Worm (Caenorhabditis elegans): ENCODE measurements around the gene R57.2.

DNA sequence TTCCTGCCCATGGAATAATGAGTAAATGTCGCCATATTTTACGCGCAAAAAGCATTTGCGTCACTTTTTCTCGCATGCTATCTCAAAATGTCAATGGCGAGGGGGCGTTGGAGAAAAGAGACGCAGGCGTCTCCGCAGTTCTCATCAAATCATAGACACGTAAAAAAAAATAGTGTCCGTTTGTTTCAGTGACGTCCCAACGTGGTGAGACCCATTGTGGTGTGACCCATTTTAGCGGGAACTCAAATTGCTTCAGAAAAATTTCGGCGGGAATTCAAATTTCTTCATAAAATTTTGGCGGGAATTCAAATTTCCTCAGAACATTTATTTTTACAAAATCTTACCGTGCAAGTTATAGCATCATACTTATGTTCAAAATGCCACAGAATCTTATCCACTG is 46.8 kb downstream of the R57.2 start:
- no peak for TF ChIP-seq nhr-11 (tag; optimal IDR thresholded peaks at IDR 0.05)
- TF ChIP-seq rnt-1 (tag; optimal IDR thresholded peaks at IDR 0.05) = no peak
- TF ChIP-seq syd-9 (tag; optimal IDR thresholded peaks at IDR 0.05) = no peak
